Worm (Caenorhabditis elegans): Measurements from ENCODE around the gene ule-5.

DNA sequence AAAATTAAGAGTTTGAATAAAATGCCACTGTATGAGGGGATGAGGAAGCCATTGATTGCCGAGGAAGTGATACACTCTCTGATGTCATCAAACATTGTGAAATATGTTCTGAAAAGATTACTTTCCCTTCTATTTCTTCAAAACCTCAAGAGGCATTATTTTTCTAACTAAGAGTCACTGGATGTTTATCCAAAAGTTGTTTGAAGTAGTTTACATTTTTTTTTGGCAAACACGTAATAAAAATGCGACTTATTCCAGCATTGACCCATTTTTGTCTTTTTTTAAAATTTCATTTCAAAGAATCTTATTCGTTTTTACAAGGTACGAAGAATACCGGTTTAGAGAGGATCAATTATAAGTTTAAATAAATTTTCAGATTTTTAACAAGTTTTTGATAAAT, 24.3 kb downstream of the ule-5 start, which contains the start of gene Y62H9A.11:
- no peak for TF ChIP-seq mdl-1 (tag; optimal IDR thresholded peaks at IDR 0.05)
- TF ChIP-seq ama-1 (optimal IDR thresholded peaks at IDR 0.05), result no peak
- no peak for TF ChIP-seq fkh-10 (GFP tag; optimal IDR thresholded peaks at IDR 0.05)
- TF ChIP-seq jun-1 (tag; optimal IDR thresholded peaks at IDR 0.05), result no peak
- TF ChIP-seq snpc-4 (tag; optimal IDR thresholded peaks at IDR 0.05), result no peak
- TF ChIP-seq pha-4 (tag; optimal IDR thresholded peaks at IDR 0.05), result no peak
- TF ChIP-seq nhr-237 (tag; optimal IDR thresholded peaks at IDR 0.05), result no peak
- no peak for TF ChIP-seq nhr-25 (tag; optimal IDR thresholded peaks at IDR 0.05)
- TF ChIP-seq ztf-11 (tag; optimal IDR thresholded peaks at IDR 0.05), result no peak
- TF ChIP-seq nhr-23 (tag; optimal IDR thresholded peaks at IDR 0.05), result no peak
- no peak for TF ChIP-seq elt-2 (tag; optimal IDR thresholded peaks at IDR 0.05)

Measured in whole organism, L3 larva.